Worm (Caenorhabditis elegans) whole organism, late embryonic: ENCODE data around the gene daf-2.

Source experiments
- C38D4.7 ChIP-seq: fragments of 200-800 bp; sonication (Bioruptor generic); optimal IDR thresholded peaks from 2 replicates; lab custom pipeline; 2018; ENCODE audit warnings: mild to moderate bottlenecking, missing genetic modification characterization, moderate library complexity, missing compliant biosample characterization
- F13H6.1 ChIP-seq: sonication (generic microtip); optimal IDR thresholded peaks from 2 replicates; lab custom pipeline; 2016; ENCODE audit warnings: missing genetic modification characterization, missing compliant biosample characterization
- K02D7.2 ChIP-seq: sonication (generic microtip); optimal IDR thresholded peaks from 2 replicates; lab custom pipeline; 2017; ENCODE audit warnings: mild to moderate bottlenecking, missing genetic modification characterization, missing compliant biosample characterization
- K09A11.1 ChIP-seq: sonication (generic microtip); optimal IDR thresholded peaks from 2 replicates; lab custom pipeline; 2017; ENCODE audit warnings: antibody characterized with exemption, mild to moderate bottlenecking, missing genetic modification characterization, missing compliant biosample characterization; ENCODE audit not compliant: insufficient read depth
- T23F11.4 ChIP-seq: fragments of 200-800 bp; sonication (Bioruptor generic); optimal IDR thresholded peaks from 2 replicates; lab custom pipeline; 2018; ENCODE audit warnings: mild to moderate bottlenecking, missing genetic modification characterization, missing compliant biosample characterization
- Y22D7AL.16 ChIP-seq: sonication (generic microtip); optimal IDR thresholded peaks from 2 replicates; lab custom pipeline; 2016; ENCODE audit warnings: missing genetic modification characterization, missing compliant biosample characterization
- ahr-1 ChIP-seq: sonication (generic microtip); optimal IDR thresholded peaks from 2 replicates; lab custom pipeline; 2016; ENCODE audit warnings: missing genetic modification characterization, missing compliant biosample characterization
- ama-1 ChIP-seq: fragments of 150-350 bp; optimal IDR thresholded peaks from 2 replicates; lab custom pipeline; 2014
- ceh-18 ChIP-seq: sonication (generic microtip); optimal IDR thresholded peaks from 2 replicates; lab custom pipeline; 2016; ENCODE audit warnings: missing genetic modification characterization, missing compliant biosample characterization
- ceh-19 ChIP-seq: fragments of 200-800 bp; sonication (Bioruptor generic); optimal IDR thresholded peaks from 2 replicates; lab custom pipeline; 2018; ENCODE audit warnings: mild to moderate bottlenecking, missing genetic modification characterization, missing compliant biosample characterization
- ceh-2 ChIP-seq: sonication (generic microtip); optimal IDR thresholded peaks from 2 replicates; lab custom pipeline; 2016; ENCODE audit warnings: missing genotype, missing genetic modification characterization, missing compliant biosample characterization
- ceh-22 ChIP-seq: sonication (generic microtip); optimal IDR thresholded peaks from 2 replicates; lab custom pipeline; 2017; ENCODE audit warnings: missing biosample characterization, missing genetic modification characterization
- ceh-30 ChIP-seq: fragments of 150-350 bp; optimal IDR thresholded peaks from 2 replicates; lab custom pipeline; 2014; ENCODE audit warnings: missing biosample characterization, missing genetic modification characterization
- ceh-31 ChIP-seq: sonication (generic microtip); optimal IDR thresholded peaks from 2 replicates; lab custom pipeline; 2016; ENCODE audit warnings: missing genetic modification characterization, missing compliant biosample characterization
- ceh-34 ChIP-seq: sonication (generic microtip); optimal IDR thresholded peaks from 2 replicates; lab custom pipeline; 2016; ENCODE audit warnings: mild to moderate bottlenecking, missing genetic modification characterization, missing compliant biosample characterization
- ceh-45 ChIP-seq: fragments of 200-800 bp; sonication (Bioruptor generic); IDR thresholded peaks from 2 replicates; pipeline ENCODE4 v1.3.6; 2022; ENCODE audit warnings: missing genetic modification reagents, missing genetic modification characterization, missing compliant biosample characterization
- ceh-48 ChIP-seq: sonication (generic microtip); optimal IDR thresholded peaks from 2 replicates; lab custom pipeline; 2016; ENCODE audit warnings: missing genetic modification characterization, inconsistent platforms, missing compliant biosample characterization
- ceh-6 ChIP-seq: fragments of 200-800 bp; sonication (Bioruptor generic); optimal IDR thresholded peaks from 2 replicates; lab custom pipeline; 2018; ENCODE audit warnings: mild to moderate bottlenecking, missing genetic modification characterization, missing compliant biosample characterization
- che-1 ChIP-seq: sonication (generic microtip); optimal IDR thresholded peaks from 2 replicates; lab custom pipeline; 2016; ENCODE audit warnings: mild to moderate bottlenecking, missing genetic modification characterization, missing compliant biosample characterization
- dve-1 ChIP-seq: sonication (generic microtip); optimal IDR thresholded peaks from 2 replicates; lab custom pipeline; 2017; ENCODE audit warnings: antibody characterized with exemption, mild to moderate bottlenecking, missing genetic modification characterization, missing compliant biosample characterization
- elt-4 ChIP-seq: sonication (generic microtip); optimal IDR thresholded peaks from 2 replicates; lab custom pipeline; 2016; ENCODE audit warnings: missing genetic modification characterization, missing compliant biosample characterization
- ets-4 ChIP-seq: sonication (generic microtip); optimal IDR thresholded peaks from 2 replicates; lab custom pipeline; 2016; ENCODE audit warnings: missing genetic modification characterization, missing compliant biosample characterization
- eyg-1 ChIP-seq: sonication (generic microtip); optimal IDR thresholded peaks from 2 replicates; lab custom pipeline; 2016; ENCODE audit warnings: missing genotype, missing genetic modification characterization, missing compliant biosample characterization
- fkh-10 ChIP-seq: fragments of 150-350 bp; optimal IDR thresholded peaks from 2 replicates; lab custom pipeline; 2014; ENCODE audit warnings: missing biosample characterization, missing genetic modification reagents, missing genetic modification characterization
- fkh-6 ChIP-seq: sonication (generic microtip); optimal IDR thresholded peaks from 2 replicates; lab custom pipeline; 2016; ENCODE audit warnings: missing genetic modification characterization, missing compliant biosample characterization
- gmeb-2 ChIP-seq: sonication (generic microtip); optimal IDR thresholded peaks from 2 replicates; lab custom pipeline; 2016; ENCODE audit warnings: missing genetic modification characterization, inconsistent platforms, missing compliant biosample characterization
- hlh-13 ChIP-seq: fragments of 200-800 bp; sonication (Bioruptor generic); optimal IDR thresholded peaks from 2 replicates; lab custom pipeline; 2018; ENCODE audit warnings: mild to moderate bottlenecking, missing genetic modification characterization, missing compliant biosample characterization
- hlh-15 ChIP-seq: sonication (generic microtip); optimal IDR thresholded peaks from 2 replicates; lab custom pipeline; 2016; ENCODE audit warnings: missing genetic modification characterization, missing compliant biosample characterization
- hlh-30 ChIP-seq: sonication (generic microtip); optimal IDR thresholded peaks from 2 replicates; lab custom pipeline; 2017; ENCODE audit warnings: antibody characterized with exemption, missing genetic modification characterization, missing compliant biosample characterization; ENCODE audit not compliant: insufficient read depth
- hlh-6 ChIP-seq: sonication (generic microtip); optimal IDR thresholded peaks from 2 replicates; lab custom pipeline; 2016; ENCODE audit warnings: missing genotype, missing genetic modification characterization, missing compliant biosample characterization
- lin-11 ChIP-seq: fragments of 200-800 bp; sonication (Bioruptor generic); optimal IDR thresholded peaks from 2 replicates; lab custom pipeline; 2018; ENCODE audit warnings: mild to moderate bottlenecking, missing genetic modification characterization, missing compliant biosample characterization
- madf-2 ChIP-seq: sonication (generic microtip); optimal IDR thresholded peaks from 2 replicates; lab custom pipeline; 2017; ENCODE audit warnings: missing genetic modification characterization, missing compliant biosample characterization
- mec-3 ChIP-seq: sonication (generic microtip); optimal IDR thresholded peaks from 2 replicates; lab custom pipeline; 2016; ENCODE audit warnings: borderline replicate concordance, missing genetic modification characterization, missing compliant biosample characterization
- nfya-1 ChIP-seq: sonication (generic microtip); optimal IDR thresholded peaks from 2 replicates; lab custom pipeline; 2017; ENCODE audit warnings: missing genetic modification characterization, mild to moderate bottlenecking, missing compliant biosample characterization, antibody characterized with exemption, moderate library complexity
- odd-2 ChIP-seq: sonication (generic microtip); optimal IDR thresholded peaks from 2 replicates; lab custom pipeline; 2017; ENCODE audit warnings: antibody characterized with exemption, mild to moderate bottlenecking, missing genetic modification characterization, missing compliant biosample characterization
- pag-3 ChIP-seq: sonication (generic microtip); optimal IDR thresholded peaks from 2 replicates; lab custom pipeline; 2016; ENCODE audit warnings: missing compliant biosample characterization, missing genetic modification characterization, borderline replicate concordance
- pat-9 ChIP-seq: fragments of 200-800 bp; sonication (Bioruptor generic); optimal IDR thresholded peaks from 2 replicates; lab custom pipeline; 2018; ENCODE audit warnings: mild to moderate bottlenecking, missing genetic modification characterization, moderate library complexity, missing compliant biosample characterization
- pha-2 ChIP-seq: sonication (generic microtip); optimal IDR thresholded peaks from 2 replicates; lab custom pipeline; 2017; ENCODE audit warnings: mild to moderate bottlenecking, missing genetic modification characterization, missing compliant biosample characterization
- pha-4 ChIP-seq: fragments of 150-350 bp; optimal IDR thresholded peaks from 2 replicates; lab custom pipeline; 2018; ENCODE audit warnings: missing biosample characterization, missing genetic modification reagents, missing genetic modification characterization
- ref-2 ChIP-seq: sonication (generic microtip); optimal IDR thresholded peaks from 2 replicates; lab custom pipeline; 2016; ENCODE audit warnings: missing genetic modification characterization, missing compliant biosample characterization
- rnt-1 ChIP-seq: sonication (generic microtip); optimal IDR thresholded peaks from 2 replicates; lab custom pipeline; 2016; ENCODE audit warnings: missing genetic modification characterization, missing compliant biosample characterization
- sox-4 ChIP-seq: sonication (generic microtip); optimal IDR thresholded peaks from 2 replicates; lab custom pipeline; 2017; ENCODE audit warnings: mild to moderate bottlenecking, missing genetic modification characterization, inconsistent platforms, missing compliant biosample characterization
- syd-9 ChIP-seq: sonication (generic microtip); optimal IDR thresholded peaks from 2 replicates; lab custom pipeline; 2016; ENCODE audit warnings: mild to moderate bottlenecking, missing genetic modification characterization, moderate library complexity, missing compliant biosample characterization
- tbx-2 ChIP-seq: sonication (generic microtip); optimal IDR thresholded peaks from 2 replicates; lab custom pipeline; 2016; ENCODE audit warnings: missing genetic modification characterization, missing compliant biosample characterization
- unc-3 ChIP-seq, 2 experiments: fragments of 200-800 bp in 1 of 2; sonication (Bioruptor generic) in 1 of 2; sonication (generic microtip) in 1 of 2; conservative IDR thresholded peaks in 1 of 2; optimal IDR thresholded peaks in 1 of 2; 2 replicates each; pipeline versions ENCODE4 v1.3.6 to Lab custom; 2016 to 2022; ENCODE audit warnings: missing compliant biosample characterization in 2 of 2, missing genetic modification characterization in 2 of 2, missing genetic modification reagents in 1 of 2
- unc-55 ChIP-seq: sonication (generic microtip); optimal IDR thresholded peaks from 2 replicates; lab custom pipeline; 2017; ENCODE audit warnings: missing biosample characterization, missing genetic modification reagents, missing genetic modification characterization
- unc-86 ChIP-seq: sonication (generic microtip); optimal IDR thresholded peaks from 2 replicates; lab custom pipeline; 2016; ENCODE audit warnings: missing genetic modification characterization, missing compliant biosample characterization

daf-2 gene

DNA sequence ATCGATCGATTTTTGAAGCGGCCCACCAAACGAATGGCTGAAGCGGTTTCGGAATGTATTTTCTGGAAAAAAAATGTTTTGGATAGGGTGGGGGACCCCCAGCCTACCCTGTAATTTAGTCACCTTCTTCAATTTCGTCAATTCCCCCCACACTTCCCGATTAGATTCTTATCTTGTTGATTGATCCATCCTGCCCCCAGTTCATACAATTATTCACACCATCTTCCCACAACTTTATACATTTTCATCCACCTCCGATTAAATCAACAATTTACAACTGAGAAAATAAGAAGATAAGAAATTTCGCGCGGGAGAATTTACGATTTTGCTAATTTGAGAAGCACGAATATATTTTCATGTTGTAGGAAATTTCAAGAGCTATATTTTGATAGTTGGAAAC, 67.7 kb downstream of the daf-2 start:
- TF ChIP-seq ceh-30 (tag; lab: Kevin White, UChicago) (no peak), madf-2 (tag; lab: Kevin White, UChicago) (no peak), rnt-1 (tag; lab: Kevin White, UChicago) (peak; percentile 5), fkh-10 (GFP tag; lab: Kevin White, UChicago) (no peak), K09A11.1 (no peak)
- TF ChIP-seq, all 69 proteins: peak for 1

DNA sequence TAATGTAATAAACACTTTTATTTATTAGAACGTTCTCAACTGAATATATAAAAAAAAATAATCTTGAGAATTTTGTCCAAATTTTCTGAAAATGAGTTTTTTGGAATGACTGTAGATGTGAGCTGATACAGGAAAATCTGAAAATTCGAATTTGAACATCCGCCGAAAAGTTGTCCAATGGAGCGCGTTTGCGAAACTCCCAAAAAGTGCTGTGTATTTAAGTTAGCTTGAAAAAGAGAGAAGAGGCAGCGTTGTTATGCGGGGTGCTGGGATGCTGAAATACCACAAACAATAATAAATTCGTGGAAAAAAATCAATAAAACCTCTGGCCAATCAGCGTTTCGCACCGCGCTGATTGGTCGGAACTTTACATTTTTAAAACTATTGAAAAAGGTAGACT, 70.4 kb downstream of the daf-2 start:
- TF ChIP-seq hlh-6 (tag; lab: Kevin White, UChicago) (no peak), fkh-6 (tag; lab: Kevin White, UChicago) (no peak), pag-3 (tag; lab: Kevin White, UChicago) (no peak), ama-1 (lab: Kevin White, UChicago) (no peak), pha-4 (no peak), ets-4 (tag; lab: Kevin White, UChicago) (no peak), eyg-1 (no peak), hlh-13 (GFP tag; lab: Kevin White, UChicago) (no peak), ceh-45 (no peak), elt-4 (tag; lab: Kevin White, UChicago) (no peak), pha-2 (tag; lab: Kevin White, UChicago) (no peak), unc-86 (tag; lab: Kevin White, UChicago) (no peak), unc-55 (GFP tag; lab: Kevin White, UChicago) (no peak), dve-1 (tag; lab: Kevin White, UChicago) (no peak), T23F11.4 (GFP tag; lab: Kevin White, UChicago) (no peak), ahr-1 (tag; lab: Kevin White, UChicago) (no peak)

DNA sequence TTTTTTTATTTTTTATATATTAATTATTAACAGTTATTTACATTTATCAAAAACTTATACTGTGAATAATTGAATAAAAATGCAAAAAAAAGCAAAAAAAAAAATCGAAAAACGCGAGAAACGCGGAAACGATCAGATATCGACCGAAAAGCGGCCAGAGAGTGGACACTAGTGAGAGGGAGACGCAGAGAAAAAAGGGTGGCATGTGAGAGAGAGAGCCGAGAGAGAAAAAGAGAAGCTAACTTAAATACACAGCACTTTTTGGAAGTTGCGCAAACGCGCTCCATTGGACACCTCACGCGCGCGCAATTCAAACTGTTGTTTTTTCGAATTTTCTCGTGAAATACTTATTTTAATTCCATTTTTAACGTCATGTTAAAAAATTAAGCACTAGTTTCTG, 74.2 kb downstream of the daf-2 start:
- TF ChIP-seq K02D7.2 (tag; lab: Kevin White, UChicago) (no peak), Y22D7AL.16 (no peak), hlh-6 (tag; lab: Kevin White, UChicago) (no peak), ceh-18 (peak; percentile 77), ceh-30 (tag; lab: Kevin White, UChicago) (no peak), unc-3 (GFP tag; conservative IDR thresholded peaks at IDR 0.05; lab: Robert Waterston, UW) (0 out of 2 replicates have a peak, but pooled peaks have one; percentile 22), unc-3 (tag; optimal IDR thresholded peaks at IDR 0.05; lab: Kevin White, UChicago) (no peak), hlh-13 (GFP tag; lab: Kevin White, UChicago) (no peak), pha-2 (tag; lab: Kevin White, UChicago) (no peak), rnt-1 (tag; lab: Kevin White, UChicago) (peak; percentile 46), K09A11.1 (no peak), F13H6.1 (peak; percentile 66), gmeb-2 (tag; lab: Kevin White, UChicago) (no peak), unc-86 (tag; lab: Kevin White, UChicago) (peak; percentile 28), ref-2 (tag; lab: Kevin White, UChicago) (peak; percentile 57), nfya-1 (tag; lab: Kevin White, UChicago) (peak; percentile 72), hlh-30 (tag; lab: Kevin White, UChicago) (peak; percentile 84), sox-4 (tag; lab: Kevin White, UChicago) (no peak), syd-9 (no peak), ceh-2 (no peak), odd-2 (tag; lab: Kevin White, UChicago) (no peak), ceh-19 (GFP tag; lab: Kevin White, UChicago) (peak; percentile 37), ceh-48 (peak; percentile 54), pat-9 (tag; lab: Kevin White, UChicago) (no peak), mec-3 (tag; lab: Kevin White, UChicago) (no peak), che-1 (no peak), fkh-10 (GFP tag; lab: Kevin White, UChicago) (no peak), ets-4 (tag; lab: Kevin White, UChicago) (peak; percentile 14), tbx-2 (peak; percentile 75), T23F11.4 (GFP tag; lab: Kevin White, UChicago) (no peak), unc-55 (GFP tag; lab: Kevin White, UChicago) (peak; percentile 45), ceh-34 (peak; percentile 43), ceh-31 (tag; lab: Kevin White, UChicago) (peak; percentile 75), lin-11 (tag; lab: Kevin White, UChicago) (no peak), C38D4.7 (GFP tag; lab: Kevin White, UChicago) (no peak), hlh-15 (tag; lab: Kevin White, UChicago) (no peak), ceh-6 (GFP tag; lab: Kevin White, UChicago) (no peak), ceh-22 (tag; lab: Kevin White, UChicago) (no peak)
